Worm (Caenorhabditis elegans): ENCODE data around the gene fcmt-1.

- TF ChIP-seq C34F6.9 (tag; optimal IDR thresholded peaks at IDR 0.05) (no peak), unc-39 (tag; optimal IDR thresholded peaks at IDR 0.05) (no peak), nhr-12 (tag; optimal IDR thresholded peaks at IDR 0.05) (no peak)
These were observed 24.5 kb upstream of the fcmt-1 start for ce11 chrII:11733850-11734249.
